Worm (Caenorhabditis elegans) whole organism, late embryonic: Measurements from ENCODE around the gene C10G8.2.

ENCODE experiments used
- C08G9.2 ChIP-seq: sonication (generic microtip); optimal IDR thresholded peaks from 2 replicates; lab custom pipeline; 2016; ENCODE audit warnings: mild to moderate bottlenecking, missing genetic modification characterization, moderate library complexity, missing compliant biosample characterization
- F13H6.1 ChIP-seq: sonication (generic microtip); optimal IDR thresholded peaks from 2 replicates; lab custom pipeline; 2016; ENCODE audit warnings: missing genetic modification characterization, missing compliant biosample characterization
- K09A11.1 ChIP-seq: sonication (generic microtip); optimal IDR thresholded peaks from 2 replicates; lab custom pipeline; 2017; ENCODE audit warnings: antibody characterized with exemption, mild to moderate bottlenecking, missing genetic modification characterization, missing compliant biosample characterization; ENCODE audit not compliant: insufficient read depth
- T23F11.4 ChIP-seq: fragments of 200-800 bp; sonication (Bioruptor generic); optimal IDR thresholded peaks from 2 replicates; lab custom pipeline; 2018; ENCODE audit warnings: mild to moderate bottlenecking, missing genetic modification characterization, missing compliant biosample characterization
- Y22D7AL.16 ChIP-seq: sonication (generic microtip); optimal IDR thresholded peaks from 2 replicates; lab custom pipeline; 2016; ENCODE audit warnings: missing genetic modification characterization, missing compliant biosample characterization
- ahr-1 ChIP-seq: sonication (generic microtip); optimal IDR thresholded peaks from 2 replicates; lab custom pipeline; 2016; ENCODE audit warnings: missing genetic modification characterization, missing compliant biosample characterization
- ama-1 ChIP-seq: fragments of 150-350 bp; optimal IDR thresholded peaks from 2 replicates; lab custom pipeline; 2014
- ceh-18 ChIP-seq: sonication (generic microtip); optimal IDR thresholded peaks from 2 replicates; lab custom pipeline; 2016; ENCODE audit warnings: missing genetic modification characterization, missing compliant biosample characterization
- ceh-19 ChIP-seq: fragments of 200-800 bp; sonication (Bioruptor generic); optimal IDR thresholded peaks from 2 replicates; lab custom pipeline; 2018; ENCODE audit warnings: mild to moderate bottlenecking, missing genetic modification characterization, missing compliant biosample characterization
- ceh-31 ChIP-seq: sonication (generic microtip); optimal IDR thresholded peaks from 2 replicates; lab custom pipeline; 2016; ENCODE audit warnings: missing genetic modification characterization, missing compliant biosample characterization
- ceh-34 ChIP-seq: sonication (generic microtip); optimal IDR thresholded peaks from 2 replicates; lab custom pipeline; 2016; ENCODE audit warnings: mild to moderate bottlenecking, missing genetic modification characterization, missing compliant biosample characterization
- ceh-45 ChIP-seq: fragments of 200-800 bp; sonication (Bioruptor generic); IDR thresholded peaks from 2 replicates; pipeline ENCODE4 v1.3.6; 2022; ENCODE audit warnings: missing genetic modification reagents, missing genetic modification characterization, missing compliant biosample characterization
- ceh-48 ChIP-seq: sonication (generic microtip); optimal IDR thresholded peaks from 2 replicates; lab custom pipeline; 2016; ENCODE audit warnings: missing genetic modification characterization, inconsistent platforms, missing compliant biosample characterization
- ceh-6 ChIP-seq: fragments of 200-800 bp; sonication (Bioruptor generic); optimal IDR thresholded peaks from 2 replicates; lab custom pipeline; 2018; ENCODE audit warnings: mild to moderate bottlenecking, missing genetic modification characterization, missing compliant biosample characterization
- che-1 ChIP-seq: sonication (generic microtip); optimal IDR thresholded peaks from 2 replicates; lab custom pipeline; 2016; ENCODE audit warnings: mild to moderate bottlenecking, missing genetic modification characterization, missing compliant biosample characterization
- dve-1 ChIP-seq: sonication (generic microtip); optimal IDR thresholded peaks from 2 replicates; lab custom pipeline; 2017; ENCODE audit warnings: antibody characterized with exemption, mild to moderate bottlenecking, missing genetic modification characterization, missing compliant biosample characterization
- elt-2 ChIP-seq: sonication (generic microtip); optimal IDR thresholded peaks from 2 replicates; lab custom pipeline; 2016; ENCODE audit warnings: missing genetic modification reagents, missing genetic modification characterization, missing compliant biosample characterization
- elt-4 ChIP-seq: sonication (generic microtip); optimal IDR thresholded peaks from 2 replicates; lab custom pipeline; 2016; ENCODE audit warnings: missing genetic modification characterization, missing compliant biosample characterization
- eyg-1 ChIP-seq: sonication (generic microtip); optimal IDR thresholded peaks from 2 replicates; lab custom pipeline; 2016; ENCODE audit warnings: missing genotype, missing genetic modification characterization, missing compliant biosample characterization
- fax-1 ChIP-seq: sonication (generic microtip); optimal IDR thresholded peaks from 2 replicates; lab custom pipeline; 2016; ENCODE audit warnings: missing genotype, missing genetic modification characterization, missing compliant biosample characterization
- fkh-10 ChIP-seq: fragments of 150-350 bp; optimal IDR thresholded peaks from 2 replicates; lab custom pipeline; 2014; ENCODE audit warnings: missing biosample characterization, missing genetic modification reagents, missing genetic modification characterization
- gmeb-2 ChIP-seq: sonication (generic microtip); optimal IDR thresholded peaks from 2 replicates; lab custom pipeline; 2016; ENCODE audit warnings: missing genetic modification characterization, inconsistent platforms, missing compliant biosample characterization
- hlh-15 ChIP-seq: sonication (generic microtip); optimal IDR thresholded peaks from 2 replicates; lab custom pipeline; 2016; ENCODE audit warnings: missing genetic modification characterization, missing compliant biosample characterization
- hlh-30 ChIP-seq: sonication (generic microtip); optimal IDR thresholded peaks from 2 replicates; lab custom pipeline; 2017; ENCODE audit warnings: antibody characterized with exemption, missing genetic modification characterization, missing compliant biosample characterization; ENCODE audit not compliant: insufficient read depth
- hlh-6 ChIP-seq: sonication (generic microtip); optimal IDR thresholded peaks from 2 replicates; lab custom pipeline; 2016; ENCODE audit warnings: missing genotype, missing genetic modification characterization, missing compliant biosample characterization
- lin-11 ChIP-seq: fragments of 200-800 bp; sonication (Bioruptor generic); optimal IDR thresholded peaks from 2 replicates; lab custom pipeline; 2018; ENCODE audit warnings: mild to moderate bottlenecking, missing genetic modification characterization, missing compliant biosample characterization
- madf-2 ChIP-seq: sonication (generic microtip); optimal IDR thresholded peaks from 2 replicates; lab custom pipeline; 2017; ENCODE audit warnings: missing genetic modification characterization, missing compliant biosample characterization
- mec-3 ChIP-seq: sonication (generic microtip); optimal IDR thresholded peaks from 2 replicates; lab custom pipeline; 2016; ENCODE audit warnings: borderline replicate concordance, missing genetic modification characterization, missing compliant biosample characterization
- nfya-1 ChIP-seq: sonication (generic microtip); optimal IDR thresholded peaks from 2 replicates; lab custom pipeline; 2017; ENCODE audit warnings: missing genetic modification characterization, mild to moderate bottlenecking, missing compliant biosample characterization, antibody characterized with exemption, moderate library complexity
- nhr-232 ChIP-seq: sonication (generic microtip); optimal IDR thresholded peaks from 2 replicates; lab custom pipeline; 2016; ENCODE audit warnings: missing genetic modification characterization, missing compliant biosample characterization
- odd-2 ChIP-seq: sonication (generic microtip); optimal IDR thresholded peaks from 2 replicates; lab custom pipeline; 2017; ENCODE audit warnings: antibody characterized with exemption, mild to moderate bottlenecking, missing genetic modification characterization, missing compliant biosample characterization
- pag-3 ChIP-seq: sonication (generic microtip); optimal IDR thresholded peaks from 2 replicates; lab custom pipeline; 2016; ENCODE audit warnings: missing compliant biosample characterization, missing genetic modification characterization, borderline replicate concordance
- pax-1 ChIP-seq: fragments of 150-350 bp; optimal IDR thresholded peaks from 2 replicates; lab custom pipeline; 2014; ENCODE audit warnings: missing biosample characterization, missing genetic modification characterization
- pha-4 ChIP-seq: fragments of 150-350 bp; optimal IDR thresholded peaks from 2 replicates; lab custom pipeline; 2018; ENCODE audit warnings: missing biosample characterization, missing genetic modification reagents, missing genetic modification characterization
- pqm-1 ChIP-seq: sonication (generic microtip); optimal IDR thresholded peaks from 2 replicates; lab custom pipeline; 2016; ENCODE audit warnings: missing genetic modification characterization, missing compliant biosample characterization
- rnt-1 ChIP-seq: sonication (generic microtip); optimal IDR thresholded peaks from 2 replicates; lab custom pipeline; 2016; ENCODE audit warnings: missing genetic modification characterization, missing compliant biosample characterization
- sox-4 ChIP-seq: sonication (generic microtip); optimal IDR thresholded peaks from 2 replicates; lab custom pipeline; 2017; ENCODE audit warnings: mild to moderate bottlenecking, missing genetic modification characterization, inconsistent platforms, missing compliant biosample characterization
- syd-9 ChIP-seq: sonication (generic microtip); optimal IDR thresholded peaks from 2 replicates; lab custom pipeline; 2016; ENCODE audit warnings: mild to moderate bottlenecking, missing genetic modification characterization, moderate library complexity, missing compliant biosample characterization
- tbx-2 ChIP-seq: sonication (generic microtip); optimal IDR thresholded peaks from 2 replicates; lab custom pipeline; 2016; ENCODE audit warnings: missing genetic modification characterization, missing compliant biosample characterization
- ttx-3 ChIP-seq: sonication (generic microtip); optimal IDR thresholded peaks from 2 replicates; lab custom pipeline; 2016; ENCODE audit warnings: missing genetic modification reagents, missing genetic modification characterization, missing compliant biosample characterization
- unc-3 ChIP-seq, 2 experiments: fragments of 200-800 bp in 1 of 2; sonication (Bioruptor generic) in 1 of 2; sonication (generic microtip) in 1 of 2; conservative IDR thresholded peaks in 1 of 2; optimal IDR thresholded peaks in 1 of 2; 2 replicates each; pipeline versions ENCODE4 v1.3.6 to Lab custom; 2016 to 2022; ENCODE audit warnings: missing compliant biosample characterization in 2 of 2, missing genetic modification characterization in 2 of 2, missing genetic modification reagents in 1 of 2
- unc-42 ChIP-seq: sonication (generic microtip); optimal IDR thresholded peaks from 2 replicates; lab custom pipeline; 2016; ENCODE audit warnings: missing genotype, missing genetic modification characterization, missing compliant biosample characterization
- unc-55 ChIP-seq: sonication (generic microtip); optimal IDR thresholded peaks from 2 replicates; lab custom pipeline; 2017; ENCODE audit warnings: missing biosample characterization, missing genetic modification reagents, missing genetic modification characterization

Gene C10G8.2

ce11 chrV:5314104-5314503 is at the start of gene C10G8.2:
Gene C10G8.2 (plus strand): TSS chrV:5314404.
- TF ChIP-seq unc-42 (tag; lab: Kevin White, UChicago) (no peak), ceh-6 (GFP tag; lab: Kevin White, UChicago) (no peak), rnt-1 (tag; lab: Kevin White, UChicago) (no peak), ttx-3 (tag; lab: Kevin White, UChicago) (no peak), sox-4 (no peak), hlh-6 (tag; lab: Kevin White, UChicago) (no peak), mec-3 (tag; lab: Kevin White, UChicago) (no peak)

- TF ChIP-seq eyg-1 (tag; lab: Kevin White, UChicago) (no peak), K09A11.1 (tag; lab: Kevin White, UChicago) (no peak), F13H6.1 (no peak), pha-4 (tag; lab: Kevin White, UChicago) (no peak), sox-4 (no peak), fkh-10 (GFP tag; lab: Kevin White, UChicago) (no peak), rnt-1 (tag; lab: Kevin White, UChicago) (no peak), ama-1 (lab: Kevin White, UChicago) (no peak), unc-3 (GFP tag; conservative IDR thresholded peaks at IDR 0.05; lab: Robert Waterston, UW) (no peak), unc-3 (tag; optimal IDR thresholded peaks at IDR 0.05; lab: Kevin White, UChicago) (no peak), T23F11.4 (GFP tag; lab: Kevin White, UChicago) (no peak), odd-2 (tag; lab: Kevin White, UChicago) (no peak), elt-4 (no peak), dve-1 (tag; lab: Kevin White, UChicago) (no peak), pag-3 (no peak), nhr-232 (tag; lab: Kevin White, UChicago) (no peak), mec-3 (tag; lab: Kevin White, UChicago) (no peak), elt-2 (tag; lab: Kevin White, UChicago) (no peak), ceh-45 (GFP tag; lab: Robert Waterston, UW) (no peak), ceh-18 (no peak)
- TF ChIP-seq, all 69 proteins: peak for 0
Measured at ce11 chrV:5265581-5265980, 48.6 kb upstream of the C10G8.2 start, which contains the start of the genes srt-69 and B0238.12. Gene srt-69 (minus strand): TSS chrV:5265681. Gene B0238.12 (plus strand): TSS chrV:5265844.

ce11 chrV:5269024-5269535 is 45.1 kb upstream of the C10G8.2 start, which contains the start of gene penr-1:
Gene penr-1 (plus strand): TSS chrV:5269485.
- peak; percentile 7 for TF ChIP-seq ceh-48 (tag; lab: Kevin White, UChicago)
- TF ChIP-seq unc-42 (tag; lab: Kevin White, UChicago) = peak; percentile 64
- TF ChIP-seq unc-55 (GFP tag; lab: Kevin White, UChicago) = peak; percentile 22
- TF ChIP-seq nfya-1 = peak; percentile 20
- TF ChIP-seq pha-4 (tag; lab: Kevin White, UChicago) = no peak
- TF ChIP-seq ceh-31 (tag; lab: Kevin White, UChicago) = peak; percentile 10
- TF ChIP-seq madf-2 (tag; lab: Kevin White, UChicago) = no peak

ce11 chrV:5271487-5271886 is 42.7 kb upstream of the C10G8.2 start:
- TF ChIP-seq che-1 (tag; lab: Kevin White, UChicago) (no peak), F13H6.1 (peak; percentile 6), rnt-1 (tag; lab: Kevin White, UChicago) (peak; percentile 75), hlh-30 (tag; lab: Kevin White, UChicago) (peak; percentile 94), nhr-232 (tag; lab: Kevin White, UChicago) (no peak), pqm-1 (tag; lab: Kevin White, UChicago) (peak; percentile 53), lin-11 (tag; lab: Kevin White, UChicago) (no peak), hlh-15 (tag; lab: Kevin White, UChicago) (no peak), tbx-2 (tag; lab: Kevin White, UChicago) (peak; percentile 56), Y22D7AL.16 (tag; lab: Kevin White, UChicago) (no peak), nfya-1 (no peak), ceh-18 (peak; percentile 37), ceh-31 (tag; lab: Kevin White, UChicago) (no peak), elt-2 (tag; lab: Kevin White, UChicago) (peak; percentile 58), odd-2 (tag; lab: Kevin White, UChicago) (no peak), elt-4 (no peak), fax-1 (tag; lab: Kevin White, UChicago) (no peak), pax-1 (tag; lab: Kevin White, UChicago) (no peak), ceh-19 (no peak), syd-9 (tag; lab: Kevin White, UChicago) (peak; percentile 36), K09A11.1 (tag; lab: Kevin White, UChicago) (no peak), ceh-34 (tag; lab: Kevin White, UChicago) (peak; percentile 51), unc-55 (GFP tag; lab: Kevin White, UChicago) (peak; percentile 64), pag-3 (no peak), ahr-1 (tag; lab: Kevin White, UChicago) (no peak), C08G9.2 (tag; lab: Kevin White, UChicago) (no peak), gmeb-2 (tag; lab: Kevin White, UChicago) (no peak)
